Fruit fly (Drosophila melanogaster) whole organism, embryonic: ENCODE data around the gene Prim2.

Experiments
- Atf3 ChIP-seq: fragments of 200-800 bp; sonication (Bioruptor generic); optimal IDR thresholded peaks from 3 replicates; lab custom pipeline; 2016; ENCODE audit warnings: missing biosample characterization, missing genetic modification characterization
- B-H2 ChIP-seq: fragments of 200-800 bp; sonication (Bioruptor generic); optimal IDR thresholded peaks from 2 replicates; lab custom pipeline; 2018; ENCODE audit warnings: missing biosample characterization, mild to moderate bottlenecking, missing genetic modification characterization
- CG10267 ChIP-seq: fragments of 200-800 bp; sonication (Bioruptor generic); optimal IDR thresholded peaks from 2 replicates; lab custom pipeline; 2018; ENCODE audit warnings: missing biosample characterization, mild to moderate bottlenecking, missing genetic modification characterization, moderate library complexity
- CG10565 ChIP-seq: fragments of 200-800 bp; sonication (Bioruptor generic); optimal IDR thresholded peaks from 3 replicates; lab custom pipeline; 2016; ENCODE audit warnings: missing biosample characterization, mild to moderate bottlenecking, missing genetic modification characterization
- CG11560 ChIP-seq: fragments of 200-800 bp; sonication (Bioruptor generic); IDR thresholded peaks from 3 replicates; pipeline ENCODE4 v1.3.6; 2022; ENCODE audit warnings: missing biosample characterization, missing genetic modification characterization
- CG11695 ChIP-seq: fragments of 200-800 bp; sonication (Bioruptor generic); IDR thresholded peaks from 3 replicates; pipeline ENCODE4 v1.3.6; 2022; ENCODE audit warnings: missing biosample characterization, missing genetic modification characterization
- CG12299 ChIP-seq: fragments of 200-800 bp; sonication (Bioruptor generic); optimal IDR thresholded peaks from 2 replicates; lab custom pipeline; 2018; ENCODE audit warnings: missing biosample characterization, mild to moderate bottlenecking, missing genetic modification characterization
- CG12391 ChIP-seq: fragments of 200-800 bp; sonication (Bioruptor generic); optimal IDR thresholded peaks from 3 replicates; lab custom pipeline; 2018; ENCODE audit warnings: missing biosample characterization, mild to moderate bottlenecking, missing genetic modification characterization, moderate library complexity
- CG12769 ChIP-seq: fragments of 200-800 bp; sonication (Bioruptor generic); optimal IDR thresholded peaks from 2 replicates; lab custom pipeline; 2019; ENCODE audit warnings: missing biosample characterization, mild to moderate bottlenecking, missing genetic modification characterization, moderate library complexity
- CG13296 ChIP-seq: fragments of 200-800 bp; sonication (Bioruptor generic); optimal IDR thresholded peaks from 3 replicates; lab custom pipeline; 2018; ENCODE audit warnings: missing biosample characterization, mild to moderate bottlenecking, missing genetic modification characterization
- CG13424 ChIP-seq: fragments of 200-800 bp; sonication (Bioruptor generic); optimal IDR thresholded peaks from 2 replicates; lab custom pipeline; 2019; ENCODE audit warnings: missing biosample characterization, mild to moderate bottlenecking, missing genetic modification characterization, moderate library complexity
- CG17829 ChIP-seq: fragments of 200-800 bp; optimal IDR thresholded peaks from 2 replicates; lab custom pipeline; 2019; ENCODE audit warnings: missing biosample characterization, mild to moderate bottlenecking, missing genetic modification characterization, moderate library complexity
- CG2199 ChIP-seq: fragments of 200-800 bp; sonication (Bioruptor generic); IDR thresholded peaks from 3 replicates; pipeline ENCODE4 v1.3.6; 2022; ENCODE audit warnings: missing biosample characterization, missing genetic modification characterization
- CG2875 ChIP-seq: fragments of 200-800 bp; sonication (Bioruptor generic); optimal IDR thresholded peaks from 2 replicates; lab custom pipeline; 2017; ENCODE audit warnings: missing biosample characterization, mild to moderate bottlenecking, missing genetic modification characterization, missing genetic modification reagents
- CG33557 ChIP-seq: fragments of 200-800 bp; sonication (Bioruptor generic); optimal IDR thresholded peaks from 2 replicates; lab custom pipeline; 2019; ENCODE audit warnings: missing biosample characterization, mild to moderate bottlenecking, missing genetic modification characterization, moderate library complexity
- CG34422 ChIP-seq: fragments of 200-800 bp; sonication (Bioruptor generic); IDR thresholded peaks from 3 replicates; pipeline ENCODE4 v1.3.6; 2022; ENCODE audit warnings: missing biosample characterization, missing genetic modification characterization
- CG3726 ChIP-seq: fragments of 200-800 bp; sonication (Bioruptor generic); IDR thresholded peaks from 3 replicates; pipeline ENCODE4, ENCODE4 v1.3.6; 2022; ENCODE audit warnings: missing biosample characterization, missing genetic modification characterization
- CG4282 ChIP-seq: fragments of 200-800 bp; sonication (Bioruptor generic); optimal IDR thresholded peaks from 2 replicates; lab custom pipeline; 2016; ENCODE audit warnings: missing biosample characterization, missing genetic modification characterization
- CG8089 ChIP-seq: fragments of 200-800 bp; sonication (Bioruptor generic); optimal IDR thresholded peaks from 3 replicates; lab custom pipeline; 2016; ENCODE audit warnings: missing biosample characterization, missing genetic modification characterization
- CG8924 ChIP-seq: fragments of 200-800 bp; optimal IDR thresholded peaks from 3 replicates; lab custom pipeline; 2019; ENCODE audit warnings: missing biosample characterization, mild to moderate bottlenecking, missing genetic modification characterization, moderate library complexity
- D19B ChIP-seq: fragments of 200-800 bp; sonication (Bioruptor generic); optimal IDR thresholded peaks from 2 replicates; lab custom pipeline; 2017; ENCODE audit warnings: missing biosample characterization, mild to moderate bottlenecking, missing genetic modification characterization
- Dad ChIP-seq: fragments of 200-800 bp; sonication (Bioruptor generic); optimal IDR thresholded peaks from 3 replicates; lab custom pipeline; 2016; ENCODE audit warnings: missing biosample characterization, missing genetic modification characterization
- Dip3 ChIP-seq: fragments of 200-800 bp; sonication (Bioruptor generic); optimal IDR thresholded peaks from 3 replicates; lab custom pipeline; 2016; ENCODE audit warnings: missing biosample characterization, missing genetic modification characterization
- Ets65A ChIP-seq: fragments of 200-800 bp; sonication (Bioruptor generic); peaks from one replicate; lab custom pipeline; 2016; ENCODE audit warnings: missing biosample characterization, missing genetic modification characterization
- Fer3 ChIP-seq: fragments of 200-800 bp; sonication (Bioruptor generic); optimal IDR thresholded peaks from 2 replicates; lab custom pipeline; 2018; ENCODE audit warnings: missing biosample characterization, mild to moderate bottlenecking, missing genetic modification characterization, moderate library complexity
- Hey ChIP-seq: fragments of 200-800 bp; sonication (Bioruptor generic); optimal IDR thresholded peaks from 3 replicates; lab custom pipeline; 2018; ENCODE audit warnings: missing biosample characterization, mild to moderate bottlenecking, missing genetic modification characterization
- Hsf ChIP-seq: fragments of 200-800 bp; sonication (Bioruptor generic); optimal IDR thresholded peaks from 3 replicates; lab custom pipeline; 2016; ENCODE audit warnings: missing biosample characterization, missing genetic modification characterization
- Jarid2 ChIP-seq: fragments of 200-800 bp; sonication (Bioruptor generic); optimal IDR thresholded peaks from 3 replicates; lab custom pipeline; 2017; ENCODE audit warnings: mild to moderate bottlenecking, missing biosample characterization, missing genetic modification reagents, missing genetic modification characterization
- Opbp ChIP-seq: fragments of 200-800 bp; sonication (Bioruptor generic); IDR thresholded peaks from 3 replicates; pipeline ENCODE4 v1.3.6; 2022; ENCODE audit warnings: missing biosample characterization, missing genetic modification characterization; ENCODE audit not compliant: partially characterized antibody
- Ravus ChIP-seq: fragments of 200-800 bp; sonication (Bioruptor generic); IDR thresholded peaks from 2 replicates; pipeline ENCODE4 v1.3.6; 2022; ENCODE audit warnings: missing biosample characterization, missing genetic modification characterization
- Sin3A ChIP-seq: fragments of >200 bp; optimal IDR thresholded peaks from 2 replicates; lab custom pipeline; 2018
- Spps ChIP-seq: fragments of 200-800 bp; sonication (Bioruptor generic); optimal IDR thresholded peaks from 2 replicates; lab custom pipeline; 2018; ENCODE audit warnings: missing biosample characterization, mild to moderate bottlenecking, missing genetic modification characterization
- Ssrp ChIP-seq: fragments of 200-800 bp; sonication (Bioruptor generic); optimal IDR thresholded peaks from 2 replicates; lab custom pipeline; 2018; ENCODE audit warnings: missing biosample characterization, mild to moderate bottlenecking, missing genetic modification characterization, moderate library complexity
- ac ChIP-seq: fragments of 200-800 bp; sonication (Bioruptor generic); optimal IDR thresholded peaks from 3 replicates; lab custom pipeline; 2017; ENCODE audit warnings: missing biosample characterization, mild to moderate bottlenecking, missing genetic modification characterization
- aop ChIP-seq: fragments of 200-800 bp; sonication (Bioruptor generic); IDR thresholded peaks from 2 replicates; pipeline ENCODE4 v1.3.6; 2022; ENCODE audit warnings: missing biosample characterization, missing genetic modification characterization
- ara ChIP-seq: fragments of 200-800 bp; sonication (Bioruptor generic); IDR thresholded peaks from 2 replicates; pipeline ENCODE4 v1.3.6; 2022; ENCODE audit warnings: missing biosample characterization, missing genetic modification characterization
- ash1 ChIP-seq: fragments of 200-800 bp; sonication (Bioruptor generic); optimal IDR thresholded peaks from 2 replicates; lab custom pipeline; 2018; ENCODE audit warnings: missing biosample characterization, mild to moderate bottlenecking, missing genetic modification characterization
- bigmax ChIP-seq: fragments of 200-800 bp; sonication (Bioruptor generic); optimal IDR thresholded peaks from 2 replicates; lab custom pipeline; 2018; ENCODE audit warnings: missing biosample characterization, mild to moderate bottlenecking, missing genetic modification characterization
- ci ChIP-seq: fragments of 200-800 bp; sonication (Bioruptor generic); IDR thresholded peaks from 3 replicates; pipeline ENCODE4 v1.3.6; 2022; ENCODE audit warnings: missing biosample characterization, missing genetic modification characterization
- eve ChIP-seq, 2 experiments: fragments of >200 bp; optimal IDR thresholded peaks; 2 replicates each; lab custom pipeline; 2017; ENCODE audit warnings: missing biosample characterization in 2 of 2, missing genetic modification characterization in 2 of 2
- fd3F ChIP-seq: fragments of 200-800 bp; sonication (Bioruptor generic); optimal IDR thresholded peaks from 2 replicates; lab custom pipeline; 2018; ENCODE audit warnings: missing biosample characterization, mild to moderate bottlenecking, missing genetic modification characterization, moderate library complexity
- inv ChIP-seq: fragments of 200-800 bp; sonication (Bioruptor generic); IDR thresholded peaks from 2 replicates; pipeline ENCODE4 v1.3.6; 2022; ENCODE audit warnings: missing biosample characterization, missing genetic modification characterization; ENCODE audit not compliant: partially characterized antibody
- jumu ChIP-seq: fragments of 200-800 bp; sonication (Bioruptor generic); optimal IDR thresholded peaks from 3 replicates; lab custom pipeline; 2016; ENCODE audit warnings: missing biosample characterization, missing genetic modification characterization
- luna ChIP-seq: fragments of 200-800 bp; sonication (Bioruptor generic); optimal IDR thresholded peaks from 2 replicates; lab custom pipeline; 2016; ENCODE audit warnings: missing biosample characterization, missing genetic modification characterization
- prd ChIP-seq, 3 experiments: fragments of >200 bp in 2 of 3; fragments of 200-800 bp in 1 of 3; sonication (Bioruptor generic) in 1 of 3; optimal IDR thresholded peaks in 2 of 3; IDR thresholded peaks in 1 of 3; 2 replicates in 2 of 3; 3 replicates in 1 of 3; pipeline versions ENCODE4 v1.3.6 to Lab custom; 2017 to 2022; ENCODE audit warnings: missing biosample characterization in 1 of 3, missing genetic modification characterization in 1 of 3
- sc ChIP-seq, 3 experiments: fragments of >200 bp in 2 of 3; fragments of 200-800 bp in 1 of 3; sonication (Bioruptor generic) in 1 of 3; optimal IDR thresholded peaks; 2 replicates in 2 of 3; 3 replicates in 1 of 3; lab custom pipeline; 2017; ENCODE audit warnings: mild to moderate bottlenecking in 1 of 3, missing biosample characterization in 1 of 3, missing genetic modification characterization in 1 of 3, missing genetic modification reagents in 1 of 3
- sd ChIP-seq: fragments of 200-800 bp; sonication (Bioruptor generic); optimal IDR thresholded peaks from 3 replicates; lab custom pipeline; 2018; ENCODE audit warnings: missing biosample characterization, mild to moderate bottlenecking, missing genetic modification characterization, moderate library complexity
- slou ChIP-seq: fragments of 200-800 bp; sonication (Bioruptor generic); optimal IDR thresholded peaks from 3 replicates; lab custom pipeline; 2016; ENCODE audit warnings: missing biosample characterization, missing genetic modification characterization
- tap ChIP-seq: fragments of 200-800 bp; optimal IDR thresholded peaks from 3 replicates; lab custom pipeline; 2019; ENCODE audit warnings: missing biosample characterization, mild to moderate bottlenecking, missing genetic modification characterization, moderate library complexity

Prim2 gene

DNA sequence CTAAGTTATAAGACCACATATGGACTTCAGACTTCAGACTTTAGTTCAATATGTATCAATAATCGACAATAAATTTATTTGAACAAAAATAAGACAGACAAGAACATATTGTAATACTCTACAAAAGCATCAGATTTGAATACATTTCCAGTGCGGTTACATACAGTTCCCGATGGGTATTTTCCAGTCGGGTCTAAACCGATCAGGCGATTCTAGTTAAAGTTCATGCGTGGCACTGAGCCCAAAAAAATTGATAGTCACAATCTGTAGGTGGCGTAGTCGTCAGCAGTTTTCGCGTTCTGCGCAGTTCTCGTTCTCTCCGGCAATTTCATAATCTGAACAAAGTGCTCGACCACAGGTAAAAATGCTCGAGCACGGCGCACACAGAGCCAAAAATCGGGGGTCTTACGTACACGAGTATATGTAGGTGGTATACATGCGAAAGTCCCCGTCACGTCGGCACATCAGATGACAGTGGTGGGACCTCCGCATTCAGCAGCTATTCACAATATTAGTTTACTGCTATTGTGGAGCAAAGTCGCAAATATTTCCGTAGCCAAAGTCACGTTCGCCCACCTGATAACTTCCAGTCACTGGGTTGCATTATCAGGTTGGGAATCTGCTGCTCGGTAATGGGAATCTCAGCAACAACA lies 34.0 kb upstream of the Prim2 start (continued):
- TF ChIP-seq CG34422 (GFP tag; lab: Robert Waterston, UW) (no peak), slou (GFP tag; lab: Kevin White, UChicago) (no peak), CG3726 (GFP tag; lab: Robert Waterston, UW) (no peak), CG12769 (tag; lab: Kevin White, UChicago) (peak; percentile 73), CG8089 (GFP tag; lab: Kevin White, UChicago) (no peak), Ravus (GFP tag; lab: Robert Waterston, UW) (no peak), CG11560 (tag; lab: Robert Waterston, UW) (no peak), CG12299 (tag; lab: Kevin White, UChicago) (no peak), bigmax (no peak), ash1 (no peak), CG13296 (GFP tag; lab: Kevin White, UChicago) (peak; percentile 44), Opbp (no peak), CG2875 (no peak), ac (no peak), Spps (tag; lab: Kevin White, UChicago) (no peak), luna (GFP tag; lab: Kevin White, UChicago) (no peak), Dip3 (GFP tag; lab: Kevin White, UChicago) (peak; percentile 80), Sin3A (lab: Kevin White, UChicago) (no peak), Dad (GFP tag; lab: Kevin White, UChicago) (no peak), CG17829 (tag; lab: Kevin White, UChicago) (no peak), ci (no peak), Hey (peak; percentile 40), Jarid2 (GFP tag; lab: Kevin White, UChicago) (no peak), aop (no peak; the same call in 1 of the 2 replicates), Ets65A (peak; percentile 31), sc (optimal IDR thresholded peaks at IDR 0.05; lab: Kevin White, UChicago) (no peak), sc (GFP tag; optimal IDR thresholded peaks at IDR 0.05; lab: Kevin White, UChicago) (no peak), Fer3 (tag; lab: Kevin White, UChicago) (peak; percentile 31), fd3F (peak; percentile 7), tap (tag; lab: Kevin White, UChicago) (no peak), eve (GFP tag; optimal IDR thresholded peaks at IDR 0.05; lab: Kevin White, UChicago) (no peak), Hsf (GFP tag; lab: Kevin White, UChicago) (peak; percentile 62), prd (optimal IDR thresholded peaks at IDR 0.05; lab: Kevin White, UChicago) (no peak), prd (GFP tag; IDR thresholded peaks at IDR 0.05; lab: Robert Waterston, UW) (peak; percentile 51), D19B (GFP tag; lab: Kevin White, UChicago) (peak; percentile 99), B-H2 (GFP tag; lab: Kevin White, UChicago) (peak; percentile 75), CG10565 (no peak), sd (tag; lab: Kevin White, UChicago) (peak; percentile 70), inv (GFP tag; lab: Robert Waterston, UW) (no peak), Ssrp (tag; lab: Kevin White, UChicago) (no peak), CG33557 (GFP tag; lab: Kevin White, UChicago) (no peak), Atf3 (no peak), CG2199 (GFP tag; lab: Robert Waterston, UW) (peak; percentile 89; the same call in 2 of the 3 replicates), CG12391 (tag; lab: Kevin White, UChicago) (peak; percentile 38), CG4282 (GFP tag; lab: Kevin White, UChicago) (no peak), jumu (GFP tag; lab: Kevin White, UChicago) (no peak), CG11695 (peak; percentile 46; the same call in 1 of the 3 replicates), CG8924 (tag; lab: Kevin White, UChicago) (peak; percentile 52), CG10267 (tag; lab: Kevin White, UChicago) (no peak), ara (no peak), CG13424 (tag; lab: Kevin White, UChicago) (peak; percentile 26)
